Worm (Caenorhabditis elegans): ENCODE data around the gene sru-11.

DNA sequence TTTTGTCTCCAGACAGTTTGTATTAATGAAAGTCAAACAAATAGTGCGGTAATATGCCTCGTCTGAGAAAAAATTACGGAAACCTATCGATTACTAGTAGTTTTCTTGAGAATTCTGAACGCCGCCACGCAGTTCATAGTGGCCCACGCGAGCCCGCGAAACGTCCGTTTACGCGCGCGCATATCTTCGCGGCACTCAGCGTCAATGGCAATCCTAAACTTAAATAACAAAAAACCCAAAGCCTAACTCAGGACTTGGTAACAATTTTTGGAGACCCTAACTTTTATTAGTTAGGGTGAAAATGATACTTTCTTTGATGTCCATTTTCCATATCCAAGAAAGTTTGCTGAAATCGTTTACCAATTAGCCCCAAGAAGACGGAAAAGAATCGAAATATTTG, 16.7 kb downstream of the sru-11 start:
- TF ChIP-seq zag-1 (tag; optimal IDR thresholded peaks at IDR 0.05) (no peak), lsy-2 (tag; optimal IDR thresholded peaks at IDR 0.05) (no peak), ztf-11 (tag; optimal IDR thresholded peaks at IDR 0.05) (no peak), crh-2 (tag; optimal IDR thresholded peaks at IDR 0.05) (no peak), aly-2 (tag; optimal IDR thresholded peaks at IDR 0.05) (no peak), unc-62 (GFP tag; optimal IDR thresholded peaks at IDR 0.05) (no peak), unc-39 (tag; optimal IDR thresholded peaks at IDR 0.05) (no peak), ceh-82 (tag; optimal IDR thresholded peaks at IDR 0.05) (no peak), nhr-6 (tag; optimal IDR thresholded peaks at IDR 0.05) (no peak), unc-55 (GFP tag; optimal IDR thresholded peaks at IDR 0.05) (no peak)
